Fruit fly (Drosophila melanogaster) whole organism, embryonic: Measurements from ENCODE around the gene CG18596.
A peak's percentile ranks its signal among the peaks of the same experiment; 100 is the strongest.

Experiments used
- Adf1 ChIP-seq: fragments of 200-800 bp; sonication (Bioruptor generic); IDR thresholded peaks from 2 replicates; pipeline ENCODE4 v1.3.6; 2022; ENCODE audit warnings: missing biosample characterization, missing genetic modification characterization
- CG10147 ChIP-seq: fragments of 200-800 bp; sonication (Bioruptor generic); optimal IDR thresholded peaks from 2 replicates; lab custom pipeline; 2019; ENCODE audit warnings: missing biosample characterization, mild to moderate bottlenecking, missing genetic modification characterization, moderate library complexity
- CG10654 ChIP-seq: fragments of 200-800 bp; sonication (Bioruptor generic); optimal IDR thresholded peaks from 2 replicates; lab custom pipeline; 2016; ENCODE audit warnings: missing biosample characterization, missing genetic modification characterization
- CG10979 ChIP-seq: fragments of 200-800 bp; sonication (Bioruptor generic); optimal IDR thresholded peaks from 2 replicates; lab custom pipeline; 2018; ENCODE audit warnings: missing biosample characterization, mild to moderate bottlenecking, missing genetic modification characterization, moderate library complexity
- CG11560 ChIP-seq: fragments of 200-800 bp; sonication (Bioruptor generic); IDR thresholded peaks from 3 replicates; pipeline ENCODE4 v1.3.6; 2022; ENCODE audit warnings: missing biosample characterization, missing genetic modification characterization
- CG12942 ChIP-seq: fragments of 200-800 bp; sonication (Bioruptor generic); optimal IDR thresholded peaks from 3 replicates; lab custom pipeline; 2016; ENCODE audit warnings: missing biosample characterization, missing genetic modification characterization
- CG14667 ChIP-seq: fragments of 200-800 bp; sonication (Bioruptor generic); IDR thresholded peaks from 2 replicates; pipeline ENCODE4 v1.3.6; 2022; ENCODE audit warnings: missing biosample characterization, missing genetic modification characterization
- CG18262 ChIP-seq: fragments of 200-800 bp; optimal IDR thresholded peaks from 3 replicates; lab custom pipeline; 2019; ENCODE audit warnings: missing biosample characterization, mild to moderate bottlenecking, missing genetic modification characterization, moderate library complexity
- CG1832 ChIP-seq: fragments of 200-800 bp; sonication (Bioruptor generic); optimal IDR thresholded peaks from 2 replicates; lab custom pipeline; 2017; ENCODE audit warnings: missing biosample characterization, mild to moderate bottlenecking, missing genetic modification characterization, inconsistent platforms
- CG2120 ChIP-seq: fragments of 200-800 bp; sonication (Bioruptor generic); optimal IDR thresholded peaks from 3 replicates; lab custom pipeline; 2016; ENCODE audit warnings: missing biosample characterization, missing genetic modification characterization
- CG2129 ChIP-seq: fragments of 200-800 bp; sonication (Bioruptor generic); IDR thresholded peaks from 2 replicates; pipeline ENCODE4 v1.3.6; 2022; ENCODE audit warnings: missing biosample characterization, missing genetic modification characterization; ENCODE audit not compliant: partially characterized antibody
- CG32767 ChIP-seq: fragments of 200-800 bp; sonication (Bioruptor generic); IDR thresholded peaks from 2 replicates; pipeline ENCODE4 v1.3.6; 2022; ENCODE audit warnings: missing biosample characterization, missing genetic modification characterization
- CG3726 ChIP-seq: fragments of 200-800 bp; sonication (Bioruptor generic); IDR thresholded peaks from 3 replicates; pipeline ENCODE4, ENCODE4 v1.3.6; 2022; ENCODE audit warnings: missing biosample characterization, missing genetic modification characterization
- CG3847 ChIP-seq: fragments of 200-800 bp; sonication (Bioruptor generic); IDR thresholded peaks from 2 replicates; pipeline ENCODE4 v1.3.6; 2022; ENCODE audit warnings: missing biosample characterization, missing genetic modification characterization
- CG42726 ChIP-seq: fragments of 200-800 bp; sonication (Bioruptor generic); IDR thresholded peaks from 2 replicates; pipeline ENCODE4 v1.3.6; 2022; ENCODE audit warnings: missing biosample characterization, missing genetic modification characterization; ENCODE audit not compliant: partially characterized antibody
- CG4360 ChIP-seq: fragments of 200-800 bp; sonication (Bioruptor generic); IDR thresholded peaks from 2 replicates; pipeline ENCODE4 v1.3.6; 2022; ENCODE audit warnings: missing biosample characterization, missing genetic modification characterization
- CG4730 ChIP-seq: fragments of 200-800 bp; sonication (Bioruptor generic); IDR thresholded peaks from 2 replicates; pipeline ENCODE4 v1.3.6; 2022; ENCODE audit warnings: missing biosample characterization, missing genetic modification characterization
- Chrac-16 ChIP-seq: fragments of 200-800 bp; sonication (Bioruptor generic); optimal IDR thresholded peaks from 3 replicates; lab custom pipeline; 2016; ENCODE audit warnings: missing biosample characterization, missing genetic modification characterization
- Dll ChIP-seq: fragments of 200-800 bp; sonication (Bioruptor generic); IDR thresholded peaks from 4 replicates; pipeline ENCODE4 v1.3.6; 2022; ENCODE audit warnings: missing biosample characterization, missing genetic modification characterization; ENCODE audit not compliant: partially characterized antibody
- H15 ChIP-seq: fragments of 200-800 bp; sonication (Bioruptor generic); IDR thresholded peaks from 3 replicates; pipeline ENCODE4 v1.3.6; 2022; ENCODE audit warnings: missing biosample characterization, missing genetic modification characterization
- HLH3B ChIP-seq: fragments of 200-800 bp; sonication (Bioruptor generic); IDR thresholded peaks from 2 replicates; pipeline ENCODE4 v1.3.6; 2022; ENCODE audit warnings: missing biosample characterization, missing genetic modification characterization
- HmgZ ChIP-seq: fragments of 200-800 bp; sonication (Bioruptor generic); optimal IDR thresholded peaks from 2 replicates; lab custom pipeline; 2018; ENCODE audit warnings: missing biosample characterization, mild to moderate bottlenecking, missing genetic modification characterization
- MTF-1 ChIP-seq: fragments of 200-800 bp; sonication (Bioruptor generic); optimal IDR thresholded peaks from 2 replicates; lab custom pipeline; 2018; ENCODE audit warnings: missing biosample characterization, mild to moderate bottlenecking, missing genetic modification characterization, borderline replicate concordance
- Meics ChIP-seq: fragments of 200-800 bp; sonication (Bioruptor generic); optimal IDR thresholded peaks from 2 replicates; lab custom pipeline; 2017; ENCODE audit warnings: missing biosample characterization, mild to moderate bottlenecking, missing genetic modification characterization
- Myb ChIP-seq: fragments of 200-800 bp; sonication (Bioruptor generic); optimal IDR thresholded peaks from 2 replicates; lab custom pipeline; 2016; ENCODE audit warnings: missing biosample characterization, missing genetic modification characterization
- NC2β ChIP-seq: fragments of 200-800 bp; sonication (Bioruptor generic); optimal IDR thresholded peaks from 2 replicates; lab custom pipeline; 2016; ENCODE audit warnings: missing biosample characterization, missing genetic modification characterization
- Neu2 ChIP-seq: fragments of 200-800 bp; sonication (Bioruptor generic); optimal IDR thresholded peaks from 3 replicates; lab custom pipeline; 2016; ENCODE audit warnings: missing biosample characterization, missing genetic modification characterization, borderline replicate concordance
- Stat92E ChIP-seq, 3 experiments: fragments of >200 bp in 2 of 3; fragments of 200-800 bp in 1 of 3; sonication (Bioruptor generic) in 1 of 3; optimal IDR thresholded peaks; 2 replicates each; lab custom pipeline; 2017 to 2019; ENCODE audit warnings: missing biosample characterization in 3 of 3, missing genetic modification characterization in 3 of 3, mild to moderate bottlenecking in 1 of 3, moderate library complexity in 1 of 3
- aop ChIP-seq: fragments of 200-800 bp; sonication (Bioruptor generic); IDR thresholded peaks from 2 replicates; pipeline ENCODE4 v1.3.6; 2022; ENCODE audit warnings: missing biosample characterization, missing genetic modification characterization
- az2 ChIP-seq: fragments of 200-800 bp; sonication (Bioruptor generic); optimal IDR thresholded peaks from 3 replicates; lab custom pipeline; 2016; ENCODE audit warnings: missing biosample characterization, missing genetic modification characterization
- bcd ChIP-seq: fragments of 200-800 bp; sonication (Bioruptor generic); optimal IDR thresholded peaks from 2 replicates; lab custom pipeline; 2017; ENCODE audit warnings: missing biosample characterization, mild to moderate bottlenecking, missing genetic modification characterization
- cg ChIP-seq: fragments of 200-800 bp; sonication (Bioruptor generic); optimal IDR thresholded peaks from 3 replicates; lab custom pipeline; 2019; ENCODE audit warnings: missing biosample characterization, mild to moderate bottlenecking, missing genetic modification characterization, moderate library complexity
- crc ChIP-seq: fragments of 200-800 bp; sonication (Bioruptor generic); optimal IDR thresholded peaks from 2 replicates; lab custom pipeline; 2016; ENCODE audit warnings: missing biosample characterization, missing genetic modification characterization
- dimm ChIP-seq: fragments of 200-800 bp; sonication (Bioruptor generic); IDR thresholded peaks from 2 replicates; pipeline ENCODE4 v1.3.6; 2022; ENCODE audit warnings: missing biosample characterization, missing genetic modification characterization
- fd3F ChIP-seq: fragments of 200-800 bp; sonication (Bioruptor generic); optimal IDR thresholded peaks from 2 replicates; lab custom pipeline; 2018; ENCODE audit warnings: missing biosample characterization, mild to moderate bottlenecking, missing genetic modification characterization, moderate library complexity
- gcm2 ChIP-seq: fragments of 200-800 bp; sonication (Bioruptor generic); optimal IDR thresholded peaks from 2 replicates; lab custom pipeline; 2016; ENCODE audit warnings: missing biosample characterization, missing genetic modification characterization
- h ChIP-seq: fragments of >200 bp; optimal IDR thresholded peaks from 2 replicates; lab custom pipeline; 2017
- ham ChIP-seq: fragments of 200-800 bp; sonication (Bioruptor generic); IDR thresholded peaks from 2 replicates; pipeline ENCODE4 v1.3.6; 2022; ENCODE audit warnings: missing biosample characterization, missing genetic modification characterization
- ind ChIP-seq: fragments of 200-800 bp; sonication (Bioruptor generic); optimal IDR thresholded peaks from 3 replicates; lab custom pipeline; 2016; ENCODE audit warnings: missing biosample characterization, missing genetic modification characterization
- kah ChIP-seq: fragments of 200-800 bp; sonication (Bioruptor generic); optimal IDR thresholded peaks from 2 replicates; lab custom pipeline; 2018; ENCODE audit warnings: missing biosample characterization, mild to moderate bottlenecking, missing genetic modification characterization
- lbe ChIP-seq: fragments of 200-800 bp; sonication (Bioruptor generic); optimal IDR thresholded peaks from 2 replicates; lab custom pipeline; 2016; ENCODE audit warnings: missing biosample characterization, mild to moderate bottlenecking, missing genetic modification characterization
- lilli ChIP-seq: fragments of 200-800 bp; sonication (Bioruptor generic); optimal IDR thresholded peaks from 3 replicates; lab custom pipeline; 2016; ENCODE audit warnings: missing biosample characterization, missing genetic modification characterization
- phol ChIP-seq: fragments of 200-800 bp; sonication (Bioruptor generic); optimal IDR thresholded peaks from 3 replicates; lab custom pipeline; 2018; ENCODE audit warnings: missing biosample characterization, mild to moderate bottlenecking, missing genetic modification characterization, moderate library complexity
- pnt ChIP-seq: fragments of 200-800 bp; sonication (Bioruptor generic); optimal IDR thresholded peaks from 3 replicates; lab custom pipeline; 2016; ENCODE audit warnings: missing biosample characterization, missing genetic modification characterization
- prd ChIP-seq, 3 experiments: fragments of >200 bp in 2 of 3; fragments of 200-800 bp in 1 of 3; sonication (Bioruptor generic) in 1 of 3; optimal IDR thresholded peaks in 2 of 3; IDR thresholded peaks in 1 of 3; 2 replicates in 2 of 3; 3 replicates in 1 of 3; pipeline versions ENCODE4 v1.3.6 to Lab custom; 2017 to 2022; ENCODE audit warnings: missing biosample characterization in 1 of 3, missing genetic modification characterization in 1 of 3
- ro ChIP-seq: fragments of 200-800 bp; sonication (Bioruptor generic); IDR thresholded peaks from 2 replicates; pipeline ENCODE4 v1.3.6; 2022; ENCODE audit warnings: missing biosample characterization, missing genetic modification characterization
- salm ChIP-seq: fragments of 200-800 bp; sonication (Bioruptor generic); optimal IDR thresholded peaks from 2 replicates; lab custom pipeline; 2018; ENCODE audit warnings: missing biosample characterization, mild to moderate bottlenecking, missing genetic modification characterization
- shn ChIP-seq: fragments of 200-800 bp; sonication (Bioruptor generic); optimal IDR thresholded peaks from 3 replicates; lab custom pipeline; 2016; ENCODE audit warnings: missing biosample characterization, missing genetic modification characterization
- sisA ChIP-seq: fragments of 200-800 bp; sonication (Bioruptor generic); IDR thresholded peaks from 2 replicates; pipeline ENCODE4 v1.3.6; 2022; ENCODE audit warnings: missing biosample characterization, missing genetic modification characterization
- slou ChIP-seq: fragments of 200-800 bp; sonication (Bioruptor generic); optimal IDR thresholded peaks from 3 replicates; lab custom pipeline; 2016; ENCODE audit warnings: missing biosample characterization, missing genetic modification characterization
- sqz ChIP-seq: fragments of 200-800 bp; sonication (Bioruptor generic); optimal IDR thresholded peaks from 3 replicates; lab custom pipeline; 2018; ENCODE audit warnings: missing biosample characterization, mild to moderate bottlenecking, missing genetic modification characterization
- vfl ChIP-seq: fragments of 200-800 bp; sonication (Bioruptor generic); optimal IDR thresholded peaks from 2 replicates; lab custom pipeline; 2016; ENCODE audit warnings: missing biosample characterization, missing genetic modification characterization

CG18596 gene

dm6 chr3R:22400246-22400645 lies 24.5 kb downstream of the CG18596 start (continued):
- TF ChIP-seq prd (optimal IDR thresholded peaks at IDR 0.05; lab: Kevin White, UChicago) (no peak), prd (GFP tag; IDR thresholded peaks at IDR 0.05; lab: Robert Waterston, UW) (peak; percentile 68), HmgZ (tag; lab: Kevin White, UChicago) (no peak), Adf1 (no peak), CG4360 (GFP tag; lab: Robert Waterston, UW) (no peak), HLH3B (GFP tag; lab: Robert Waterston, UW) (peak; percentile 53; the same call in 1 of the 2 replicates), shn (GFP tag; lab: Kevin White, UChicago) (no peak), CG11560 (tag; lab: Robert Waterston, UW) (no peak), CG10147 (no peak), fd3F (GFP tag; lab: Kevin White, UChicago) (peak; percentile 28), ro (GFP tag; lab: Robert Waterston, UW) (no peak), Meics (GFP tag; lab: Kevin White, UChicago) (peak; percentile 41), dimm (GFP tag; lab: Robert Waterston, UW) (no peak), CG10654 (no peak), slou (GFP tag; lab: Kevin White, UChicago) (no peak), CG10979 (tag; lab: Kevin White, UChicago) (peak; percentile 42), Neu2 (GFP tag; lab: Kevin White, UChicago) (no peak), Stat92E (GFP tag; optimal IDR thresholded peaks at IDR 0.05; lab: Kevin White, UChicago) (no peak), CG2120 (GFP tag; lab: Kevin White, UChicago) (peak; percentile 61), CG18262 (tag; lab: Kevin White, UChicago) (no peak), vfl (GFP tag; lab: Kevin White, UChicago) (no peak), pnt (GFP tag; lab: Kevin White, UChicago) (no peak), sqz (GFP tag; lab: Kevin White, UChicago) (no peak), Chrac-16 (GFP tag; lab: Kevin White, UChicago) (no peak), bcd (peak; percentile 27), CG42726 (GFP tag; lab: Robert Waterston, UW) (no peak), NC2β (no peak), az2 (GFP tag; lab: Kevin White, UChicago) (no peak), ham (GFP tag; lab: Robert Waterston, UW) (no peak), Myb (GFP tag; lab: Kevin White, UChicago) (no peak), lbe (no peak), CG32767 (no peak), aop (GFP tag; lab: Robert Waterston, UW) (no peak), ind (GFP tag; lab: Kevin White, UChicago) (peak; percentile 25), MTF-1 (no peak), CG3726 (GFP tag; lab: Robert Waterston, UW) (no peak), phol (tag; lab: Kevin White, UChicago) (no peak), H15 (GFP tag; lab: Robert Waterston, UW) (peak; percentile 14; the same call in 1 of the 3 replicates), gcm2 (no peak), CG12942 (GFP tag; lab: Kevin White, UChicago) (no peak), Dll (no peak), sisA (GFP tag; lab: Robert Waterston, UW) (no peak), h (lab: Kevin White, UChicago) (no peak), CG4730 (GFP tag; lab: Robert Waterston, UW) (no peak), CG3847 (peak; percentile 40; the same call in 1 of the 2 replicates), CG2129 (no peak), CG1832 (GFP tag; lab: Kevin White, UChicago) (no peak), cg (GFP tag; lab: Kevin White, UChicago) (no peak), kah (no peak), crc (GFP tag; lab: Kevin White, UChicago) (no peak), salm (tag; lab: Kevin White, UChicago) (no peak), CG14667 (GFP tag; lab: Robert Waterston, UW) (0 out of 2 replicates have a peak, but pooled peaks have one; percentile 15), lilli (GFP tag; lab: Kevin White, UChicago) (peak; percentile 39)
